Fruit fly (Drosophila melanogaster): ENCODE results near the gene Osi23.

The Osi23 gene

DNA sequence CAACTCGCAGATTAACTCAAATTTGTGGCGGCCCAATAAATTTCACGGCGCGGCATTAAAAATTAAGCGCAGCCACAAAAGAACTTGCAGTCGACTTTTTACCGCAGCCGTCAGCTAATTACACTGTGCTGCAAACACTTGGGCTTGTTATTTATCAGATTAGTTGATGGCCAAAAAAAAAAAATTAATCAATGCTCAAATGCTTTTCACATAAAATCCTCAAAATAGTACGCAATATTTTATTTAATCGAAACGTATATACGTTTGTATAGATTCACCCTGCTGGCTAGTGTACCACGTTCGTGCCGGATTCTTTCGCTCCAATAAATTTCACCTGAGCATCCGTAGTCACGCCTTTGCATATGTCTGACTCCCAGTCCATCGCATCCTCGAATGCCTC is 31.1 kb downstream of the Osi23 start (continued):
- 0 out of 2 replicates have a peak, but pooled peaks have one; percentile 22 for TF ChIP-seq seq (GFP tag; IDR thresholded peaks at IDR 0.05)
- no peak for TF ChIP-seq ab (GFP tag; optimal IDR thresholded peaks at IDR 0.05)
- no peak for TF ChIP-seq Nf-YA (GFP tag; IDR thresholded peaks at IDR 0.05)
- TF ChIP-seq Xbp1 (GFP tag; optimal IDR thresholded peaks at IDR 0.05) = peak; percentile 48
- TF ChIP-seq rib (GFP tag; IDR thresholded peaks at IDR 0.05) = no peak
- peak; percentile 8 for TF ChIP-seq CG1792 (GFP tag; optimal IDR thresholded peaks at IDR 0.05)
- no peak for TF ChIP-seq CG11085 (GFP tag; IDR thresholded peaks at IDR 0.05)
- TF ChIP-seq vvl (GFP tag; IDR thresholded peaks at IDR 0.05) = peak; percentile 83
- no peak for TF ChIP-seq repo (GFP tag; optimal IDR thresholded peaks at IDR 0.05)
- TF ChIP-seq luna (GFP tag; optimal IDR thresholded peaks at IDR 0.05) = no peak
- TF ChIP-seq CG2889 (GFP tag; IDR thresholded peaks at IDR 0.05) = peak; percentile 64; the same call in 2 of the 3 replicates
- TF ChIP-seq ash1 (GFP tag; optimal IDR thresholded peaks at IDR 0.05) = no peak
- peak; percentile 28 for TF ChIP-seq CG12942 (GFP tag; optimal IDR thresholded peaks at IDR 0.05)
- peak; percentile 36; the same call in 1 of the 2 replicates for TF ChIP-seq CG9932 (GFP tag; IDR thresholded peaks at IDR 0.05)
- no peak for TF ChIP-seq lov (optimal IDR thresholded peaks at IDR 0.05)
- 0 out of 3 replicates have a peak, but pooled peaks have one; percentile 57 for TF ChIP-seq lov (GFP tag; IDR thresholded peaks at IDR 0.05)
- TF ChIP-seq CG10979 (tag; optimal IDR thresholded peaks at IDR 0.05) = peak; percentile 73
- peak; percentile 21 for TF ChIP-seq run (tag; optimal IDR thresholded peaks at IDR 0.05)
- no peak for TF ChIP-seq p53 (GFP tag; optimal IDR thresholded peaks at IDR 0.05)
- TF ChIP-seq crol (GFP tag; IDR thresholded peaks at IDR 0.05) = no peak
- TF ChIP-seq CG10321 (GFP tag; IDR thresholded peaks at IDR 0.05) = no peak
- no peak for TF ChIP-seq Kr (GFP tag; optimal IDR thresholded peaks at IDR 0.05)
- peak; percentile 64 for TF ChIP-seq CG2712 (tag; optimal IDR thresholded peaks at IDR 0.05)
- TF ChIP-seq CG6254 (GFP tag; optimal IDR thresholded peaks at IDR 0.05) = peak; percentile 66
- TF ChIP-seq dysf (GFP tag; IDR thresholded peaks at IDR 0.05) = peak; percentile 62; the same call in 1 of the 3 replicates
- TF ChIP-seq croc (GFP tag; conservative IDR thresholded peaks at IDR 0.05) = peak; percentile 49; the same call in 2 of the 3 replicates
- TF ChIP-seq Dek (tag; optimal IDR thresholded peaks at IDR 0.05) = no peak
- peak; percentile 7 for TF ChIP-seq CG12104 (GFP tag; optimal IDR thresholded peaks at IDR 0.05)
- TF ChIP-seq CoRest (tag; optimal IDR thresholded peaks at IDR 0.05) = peak; percentile 36
- TF ChIP-seq HLHmδ (GFP tag; optimal IDR thresholded peaks at IDR 0.05) = no peak
- TF ChIP-seq H15 (GFP tag; IDR thresholded peaks at IDR 0.05) = peak; percentile 66; the same call in 2 of the 3 replicates
- peak; percentile 54 for TF ChIP-seq lmd (GFP tag; IDR thresholded peaks at IDR 0.05)
- TF ChIP-seq stwl (tag; optimal IDR thresholded peaks at IDR 0.05) = no peak
- TF ChIP-seq Gug (GFP tag; IDR thresholded peaks at IDR 0.05) = 0 out of 4 replicates have a peak, but pooled peaks have one; percentile 1
- TF ChIP-seq CG16779 (GFP tag; IDR thresholded peaks at IDR 0.05) = no peak
- TF ChIP-seq sna (GFP tag; IDR thresholded peaks at IDR 0.05; ENCODE audit: partially characterized antibody) = no peak
- no peak for TF ChIP-seq CG6765 (GFP tag; optimal IDR thresholded peaks at IDR 0.05)
- 0 out of 2 replicates have a peak, but pooled peaks have one; percentile 38 for TF ChIP-seq H2.0 (GFP tag; IDR thresholded peaks at IDR 0.05)
- TF ChIP-seq org-1 (GFP tag; optimal IDR thresholded peaks at IDR 0.05) = no peak
- no peak for TF ChIP-seq psq (GFP tag; optimal IDR thresholded peaks at IDR 0.05)
- TF ChIP-seq Dfd (GFP tag; optimal IDR thresholded peaks at IDR 0.05) = no peak
- peak; percentile 17 for TF ChIP-seq en (GFP tag; optimal IDR thresholded peaks at IDR 0.05)
- TF ChIP-seq Stat92E (GFP tag; optimal IDR thresholded peaks at IDR 0.05) = no peak
- no peak for TF ChIP-seq br (optimal IDR thresholded peaks at IDR 0.05)
- no peak for TF ChIP-seq Opbp (GFP tag; IDR thresholded peaks at IDR 0.05; ENCODE audit: partially characterized antibody)
- TF ChIP-seq CG3995 (GFP tag; optimal IDR thresholded peaks at IDR 0.05) = no peak
- no peak for TF ChIP-seq tup (GFP tag; optimal IDR thresholded peaks at IDR 0.05)
- TF ChIP-seq CG7963 (GFP tag; IDR thresholded peaks at IDR 0.05; ENCODE audit: partially characterized antibody) = no peak
- TF ChIP-seq gt (GFP tag; IDR thresholded peaks at IDR 0.05) = no peak
- TF ChIP-seq dpn (GFP tag; optimal IDR thresholded peaks at IDR 0.05) = peak in 1 of 2 experiments; percentile 49
- TF ChIP-seq slou (GFP tag; optimal IDR thresholded peaks at IDR 0.05) = no peak
- no peak for TF ChIP-seq maf-S (GFP tag; optimal IDR thresholded peaks at IDR 0.05)

Measured in whole organism, embryonic.